Fruit fly (Drosophila melanogaster) whole organism, embryonic: ENCODE measurements around the gene CG10660.
A peak's percentile ranks its signal among the peaks of the same experiment; 100 is the strongest.

Experiments
- Aef1 ChIP-seq: fragments of 200-800 bp; sonication (Bioruptor generic); IDR thresholded peaks from 3 replicates; pipeline ENCODE4 v1.3.6; 2022; ENCODE audit warnings: missing biosample characterization, missing genetic modification characterization
- BEAF-32 ChIP-seq: fragments of 200-800 bp; sonication (Bioruptor generic); optimal IDR thresholded peaks from 3 replicates; lab custom pipeline; 2017; ENCODE audit warnings: missing biosample characterization, missing genetic modification characterization, mild to moderate bottlenecking, moderate library complexity, missing genetic modification reagents
- BtbVII ChIP-seq: fragments of 200-800 bp; sonication (Bioruptor generic); optimal IDR thresholded peaks from 3 replicates; lab custom pipeline; 2017; ENCODE audit warnings: missing biosample characterization, mild to moderate bottlenecking, missing genetic modification characterization
- CG10462 ChIP-seq: fragments of 200-800 bp; sonication (Bioruptor generic); optimal IDR thresholded peaks from 2 replicates; lab custom pipeline; 2016; ENCODE audit warnings: missing biosample characterization, missing genetic modification characterization
- CG11093 ChIP-seq: fragments of 200-800 bp; sonication (Bioruptor generic); IDR thresholded peaks from 3 replicates; pipeline ENCODE4 v1.3.6; 2022; ENCODE audit warnings: missing biosample characterization, missing genetic modification characterization
- CG1233 ChIP-seq: fragments of 200-800 bp; sonication (Bioruptor generic); optimal IDR thresholded peaks from 4 replicates; lab custom pipeline; 2018; ENCODE audit warnings: missing biosample characterization, mild to moderate bottlenecking, missing genetic modification characterization
- CG12659 ChIP-seq: fragments of 200-800 bp; sonication (Bioruptor generic); optimal IDR thresholded peaks from 3 replicates; lab custom pipeline; 2017; ENCODE audit warnings: mild to moderate bottlenecking, missing biosample characterization, missing genetic modification reagents, missing genetic modification characterization
- CG12769 ChIP-seq: fragments of 200-800 bp; sonication (Bioruptor generic); optimal IDR thresholded peaks from 2 replicates; lab custom pipeline; 2019; ENCODE audit warnings: missing biosample characterization, mild to moderate bottlenecking, missing genetic modification characterization, moderate library complexity
- CG15601 ChIP-seq: fragments of 200-800 bp; sonication (Bioruptor generic); optimal IDR thresholded peaks from 3 replicates; lab custom pipeline; 2019; ENCODE audit warnings: missing biosample characterization, mild to moderate bottlenecking, missing genetic modification characterization, moderate library complexity
- CG16863 ChIP-seq: fragments of 200-800 bp; sonication (Bioruptor generic); optimal IDR thresholded peaks from 3 replicates; lab custom pipeline; 2016; ENCODE audit warnings: missing biosample characterization, missing genetic modification characterization
- CG17328 ChIP-seq: fragments of 200-800 bp; sonication (Bioruptor generic); IDR thresholded peaks from 2 replicates; pipeline ENCODE4 v1.3.6; 2022; ENCODE audit warnings: missing biosample characterization, missing genetic modification characterization
- CG17359 ChIP-seq: fragments of 200-800 bp; sonication (Bioruptor generic); optimal IDR thresholded peaks from 3 replicates; lab custom pipeline; 2018; ENCODE audit warnings: missing biosample characterization, mild to moderate bottlenecking, missing genetic modification characterization, moderate library complexity
- CG17802 ChIP-seq: fragments of 200-800 bp; sonication (Bioruptor generic); optimal IDR thresholded peaks from 2 replicates; lab custom pipeline; 2018; ENCODE audit warnings: missing biosample characterization, mild to moderate bottlenecking, missing genetic modification characterization, moderate library complexity
- CG17829 ChIP-seq: fragments of 200-800 bp; optimal IDR thresholded peaks from 2 replicates; lab custom pipeline; 2019; ENCODE audit warnings: missing biosample characterization, mild to moderate bottlenecking, missing genetic modification characterization, moderate library complexity
- CG18262 ChIP-seq: fragments of 200-800 bp; optimal IDR thresholded peaks from 3 replicates; lab custom pipeline; 2019; ENCODE audit warnings: missing biosample characterization, mild to moderate bottlenecking, missing genetic modification characterization, moderate library complexity
- CG3281 ChIP-seq: fragments of 200-800 bp; sonication (Bioruptor generic); optimal IDR thresholded peaks from 3 replicates; lab custom pipeline; 2017; ENCODE audit warnings: missing biosample characterization, mild to moderate bottlenecking, missing genetic modification characterization
- CG4820 ChIP-seq: fragments of 200-800 bp; sonication (Bioruptor generic); optimal IDR thresholded peaks from 3 replicates; lab custom pipeline; 2016; ENCODE audit warnings: missing biosample characterization, missing genetic modification characterization
- CG5953 ChIP-seq: fragments of 200-800 bp; sonication (Bioruptor generic); IDR thresholded peaks from 2 replicates; pipeline ENCODE4 v1.3.6; 2022; ENCODE audit warnings: missing biosample characterization, missing genetic modification characterization
- CG6654 ChIP-seq: fragments of 200-800 bp; sonication (Bioruptor generic); optimal IDR thresholded peaks from 2 replicates; lab custom pipeline; 2017; ENCODE audit warnings: missing biosample characterization, mild to moderate bottlenecking, missing genetic modification characterization
- CG6854 ChIP-seq: fragments of 200-800 bp; sonication (Bioruptor generic); optimal IDR thresholded peaks from 3 replicates; lab custom pipeline; 2017; ENCODE audit warnings: missing biosample characterization, mild to moderate bottlenecking, missing genetic modification characterization
- CG7357 ChIP-seq: fragments of 200-800 bp; sonication (Bioruptor generic); IDR thresholded peaks from 3 replicates; pipeline ENCODE4 v1.3.6; 2022; ENCODE audit warnings: missing biosample characterization, missing genetic modification characterization
- CG7839 ChIP-seq: fragments of 200-800 bp; sonication (Bioruptor generic); optimal IDR thresholded peaks from 3 replicates; lab custom pipeline; 2018; ENCODE audit warnings: missing biosample characterization, mild to moderate bottlenecking, missing genetic modification characterization, moderate library complexity
- CG7928 ChIP-seq: fragments of 200-800 bp; sonication (Bioruptor generic); optimal IDR thresholded peaks from 2 replicates; lab custom pipeline; 2017; ENCODE audit warnings: missing biosample characterization, mild to moderate bottlenecking, missing genetic modification characterization
- CG9797 ChIP-seq: fragments of 200-800 bp; sonication (Bioruptor generic); optimal IDR thresholded peaks from 3 replicates; lab custom pipeline; 2018; ENCODE audit warnings: missing biosample characterization, mild to moderate bottlenecking, missing genetic modification characterization
- Camta ChIP-seq: fragments of 200-800 bp; sonication (Bioruptor generic); optimal IDR thresholded peaks from 2 replicates; lab custom pipeline; 2016; ENCODE audit warnings: missing biosample characterization, missing genetic modification characterization
- Chrac-16 ChIP-seq: fragments of 200-800 bp; sonication (Bioruptor generic); optimal IDR thresholded peaks from 3 replicates; lab custom pipeline; 2016; ENCODE audit warnings: missing biosample characterization, missing genetic modification characterization
- Dek ChIP-seq: fragments of 200-800 bp; sonication (Bioruptor generic); optimal IDR thresholded peaks from 3 replicates; lab custom pipeline; 2019; ENCODE audit warnings: missing biosample characterization, mild to moderate bottlenecking, missing genetic modification characterization, moderate library complexity
- Drgx ChIP-seq: fragments of 200-800 bp; sonication (Bioruptor generic); IDR thresholded peaks from 2 replicates; pipeline ENCODE4 v1.3.6; 2022; ENCODE audit warnings: missing biosample characterization, missing genetic modification characterization
- HmgD ChIP-seq: fragments of 200-800 bp; sonication (Bioruptor generic); optimal IDR thresholded peaks from 3 replicates; lab custom pipeline; 2016; ENCODE audit warnings: missing biosample characterization, missing genetic modification characterization
- Hmr ChIP-seq: fragments of 200-800 bp; sonication (Bioruptor generic); optimal IDR thresholded peaks from 3 replicates; lab custom pipeline; 2017; ENCODE audit warnings: mild to moderate bottlenecking, missing biosample characterization, missing genetic modification reagents, missing genetic modification characterization
- Kr ChIP-seq: fragments of 200-800 bp; sonication (Bioruptor generic); optimal IDR thresholded peaks from 2 replicates; lab custom pipeline; 2017; ENCODE audit warnings: missing biosample characterization, mild to moderate bottlenecking, missing genetic modification characterization
- Max ChIP-seq: fragments of 200-800 bp; sonication (Bioruptor generic); optimal IDR thresholded peaks from 2 replicates; lab custom pipeline; 2016; ENCODE audit warnings: missing biosample characterization, mild to moderate bottlenecking, missing genetic modification characterization
- Six4 ChIP-seq: fragments of 200-800 bp; sonication (Bioruptor generic); optimal IDR thresholded peaks from 2 replicates; lab custom pipeline; 2016; ENCODE audit warnings: missing biosample characterization, missing genetic modification characterization
- az2 ChIP-seq: fragments of 200-800 bp; sonication (Bioruptor generic); optimal IDR thresholded peaks from 3 replicates; lab custom pipeline; 2016; ENCODE audit warnings: missing biosample characterization, missing genetic modification characterization
- btn ChIP-seq: fragments of 200-800 bp; sonication (Bioruptor generic); optimal IDR thresholded peaks from 2 replicates; lab custom pipeline; 2016; ENCODE audit warnings: missing biosample characterization, missing genetic modification characterization
- caup ChIP-seq: fragments of 200-800 bp; sonication (Bioruptor generic); optimal IDR thresholded peaks from 3 replicates; lab custom pipeline; 2017; ENCODE audit warnings: missing biosample characterization, mild to moderate bottlenecking, missing genetic modification characterization, moderate library complexity; ENCODE audit not compliant: severe bottlenecking
- dati ChIP-seq: fragments of 200-800 bp; sonication (Bioruptor generic); IDR thresholded peaks from 2 replicates; pipeline ENCODE4 v1.3.6; 2022; ENCODE audit warnings: missing biosample characterization, missing genetic modification characterization
- dmrt11E ChIP-seq: fragments of 200-800 bp; sonication (Bioruptor generic); optimal IDR thresholded peaks from 3 replicates; lab custom pipeline; 2018; ENCODE audit warnings: missing biosample characterization, mild to moderate bottlenecking, missing genetic modification characterization, moderate library complexity
- fd3F ChIP-seq: fragments of 200-800 bp; sonication (Bioruptor generic); optimal IDR thresholded peaks from 2 replicates; lab custom pipeline; 2018; ENCODE audit warnings: missing biosample characterization, mild to moderate bottlenecking, missing genetic modification characterization, moderate library complexity
- ham ChIP-seq: fragments of 200-800 bp; sonication (Bioruptor generic); IDR thresholded peaks from 2 replicates; pipeline ENCODE4 v1.3.6; 2022; ENCODE audit warnings: missing biosample characterization, missing genetic modification characterization
- insv ChIP-seq, 2 experiments: fragments of 200-800 bp; sonication (Bioruptor generic); optimal IDR thresholded peaks; 3 replicates each; lab custom pipeline; 2016 to 2018; ENCODE audit warnings: missing biosample characterization in 2 of 2, missing genetic modification characterization in 2 of 2
- nerfin-1 ChIP-seq: fragments of 200-800 bp; sonication (Bioruptor generic); optimal IDR thresholded peaks from 3 replicates; lab custom pipeline; 2019; ENCODE audit warnings: missing biosample characterization, mild to moderate bottlenecking, missing genetic modification characterization, moderate library complexity
- pnt ChIP-seq: fragments of 200-800 bp; sonication (Bioruptor generic); optimal IDR thresholded peaks from 3 replicates; lab custom pipeline; 2016; ENCODE audit warnings: missing biosample characterization, missing genetic modification characterization
- rib ChIP-seq: fragments of 200-800 bp; sonication (Bioruptor generic); IDR thresholded peaks from 2 replicates; pipeline ENCODE4 v1.3.6; 2022; ENCODE audit warnings: missing biosample characterization, missing genetic modification characterization
- row ChIP-seq: fragments of 200-800 bp; sonication (Bioruptor generic); IDR thresholded peaks from 3 replicates; pipeline ENCODE4 v1.3.6; 2022; ENCODE audit warnings: missing biosample characterization, missing genetic modification characterization
- sens ChIP-seq: fragments of 200-800 bp; sonication (Bioruptor generic); peaks from one replicate; lab custom pipeline; 2016; ENCODE audit warnings: missing biosample characterization, missing genetic modification characterization
- stc ChIP-seq: fragments of 200-800 bp; sonication (Bioruptor generic); IDR thresholded peaks from 2 replicates; pipeline ENCODE4 v1.3.6; 2022; ENCODE audit warnings: missing biosample characterization, missing genetic modification characterization
- stwl ChIP-seq: fragments of 200-800 bp; sonication (Bioruptor generic); optimal IDR thresholded peaks from 3 replicates; lab custom pipeline; 2018; ENCODE audit warnings: missing biosample characterization, mild to moderate bottlenecking, missing genetic modification characterization, moderate library complexity
- tna ChIP-seq: fragments of 200-800 bp; sonication (Bioruptor generic); IDR thresholded peaks from 2 replicates; pipeline ENCODE4 v1.3.6; 2022; ENCODE audit warnings: missing biosample characterization, missing genetic modification characterization; ENCODE audit not compliant: partially characterized antibody

Gene CG10660

DNA sequence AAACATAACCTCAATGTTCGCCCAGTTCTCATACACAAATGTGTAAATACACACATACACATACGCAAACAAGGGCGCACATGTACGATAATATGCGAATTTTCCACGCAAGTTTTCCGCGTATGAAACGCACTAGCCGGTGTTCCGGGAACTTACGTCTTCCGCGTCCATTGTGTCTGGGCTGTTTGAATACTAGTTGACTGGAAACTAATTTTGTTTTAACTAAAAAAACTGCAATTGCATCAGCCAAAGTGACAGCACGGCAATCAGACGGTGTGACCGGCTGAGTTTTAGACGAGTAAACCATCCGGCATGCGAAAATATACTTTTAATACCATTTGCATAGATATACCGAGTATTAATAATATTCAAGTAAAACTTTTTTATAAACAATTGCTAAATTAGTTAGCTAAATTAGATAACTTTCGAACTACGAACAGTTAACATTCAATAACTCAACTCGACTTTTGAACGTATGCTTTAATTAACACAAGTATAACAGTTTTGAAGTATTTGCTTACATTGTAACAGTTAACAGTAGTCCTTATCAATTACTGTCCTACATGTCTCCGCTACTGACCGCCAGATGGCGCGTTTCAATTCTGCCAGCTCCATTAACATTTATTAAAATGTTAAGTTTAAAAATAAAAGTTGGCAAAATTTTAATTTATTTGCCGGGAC, 36.1 kb upstream of the CG10660 start, which contains the start of gene eIF2beta (continued):
- TF ChIP-seq Drgx (GFP tag; lab: Robert Waterston, UW): no peak
- TF ChIP-seq CG18262 (tag; lab: Kevin White, UChicago): peak; percentile 53
- TF ChIP-seq Chrac-16 (GFP tag; lab: Kevin White, UChicago): peak; percentile 28
- TF ChIP-seq Camta (GFP tag; lab: Kevin White, UChicago): peak; percentile 15
- TF ChIP-seq Dek (tag; lab: Kevin White, UChicago): no peak
- no peak for TF ChIP-seq CG12769 (tag; lab: Kevin White, UChicago)
- TF ChIP-seq CG12659 (GFP tag; lab: Kevin White, UChicago): peak; percentile 68
- no peak for TF ChIP-seq CG10462 (GFP tag; lab: Kevin White, UChicago)
- peak; percentile 16 for TF ChIP-seq caup (GFP tag; lab: Kevin White, UChicago)
- TF ChIP-seq Hmr (GFP tag; lab: Kevin White, UChicago): peak; percentile 32
- no peak for TF ChIP-seq CG7357
- TF ChIP-seq btn (GFP tag; lab: Kevin White, UChicago): no peak
- peak; percentile 51 for TF ChIP-seq BtbVII (GFP tag; lab: Kevin White, UChicago)
- TF ChIP-seq insv (GFP tag; optimal IDR thresholded peaks at IDR 0.05; lab: Kevin White, UChicago): peak in 1 of 2 experiments; percentile 26
- TF ChIP-seq nerfin-1: peak; percentile 33
- TF ChIP-seq sens (GFP tag; lab: Kevin White, UChicago): peak; percentile 92
- TF ChIP-seq CG17802 (tag; lab: Kevin White, UChicago): peak; percentile 26
- peak; percentile 30 for TF ChIP-seq CG6654 (GFP tag; lab: Kevin White, UChicago)
- no peak for TF ChIP-seq CG11093 (GFP tag; lab: Robert Waterston, UW)
- peak; percentile 51 for TF ChIP-seq Max (GFP tag; lab: Kevin White, UChicago)
- no peak for TF ChIP-seq Kr (GFP tag; lab: Kevin White, UChicago)
- no peak for TF ChIP-seq pnt
- no peak for TF ChIP-seq ham (GFP tag; lab: Robert Waterston, UW)
- TF ChIP-seq fd3F (GFP tag; lab: Kevin White, UChicago): no peak
- TF ChIP-seq CG17328 (GFP tag; lab: Robert Waterston, UW): 0 out of 2 replicates have a peak, but pooled peaks have one; percentile 22
- no peak for TF ChIP-seq CG7928 (GFP tag; lab: Kevin White, UChicago)
- TF ChIP-seq rib: 0 out of 2 replicates have a peak, but pooled peaks have one; percentile 25
- no peak for TF ChIP-seq Aef1 (GFP tag; lab: Robert Waterston, UW)
- TF ChIP-seq dmrt11E: peak; percentile 15
- no peak for TF ChIP-seq dati
- TF ChIP-seq az2 (GFP tag; lab: Kevin White, UChicago): peak; percentile 49
- peak; percentile 46 for TF ChIP-seq CG3281 (GFP tag; lab: Kevin White, UChicago)
- TF ChIP-seq CG5953 (GFP tag; lab: Robert Waterston, UW): no peak
- no peak for TF ChIP-seq HmgD
- peak; percentile 91 for TF ChIP-seq CG9797
- no peak for TF ChIP-seq row (GFP tag; lab: Robert Waterston, UW)
- peak; percentile 48 for TF ChIP-seq CG1233 (GFP tag; lab: Kevin White, UChicago)
- TF ChIP-seq CG17359 (tag; lab: Kevin White, UChicago): peak; percentile 45
- peak; percentile 20; the same call in 1 of the 2 replicates for TF ChIP-seq stc
- TF ChIP-seq stwl (tag; lab: Kevin White, UChicago): peak; percentile 46
- peak; percentile 52 for TF ChIP-seq CG15601
- TF ChIP-seq CG7839: peak; percentile 39
- peak; percentile 40 for TF ChIP-seq BEAF-32 (GFP tag; lab: Kevin White, UChicago)
- TF ChIP-seq CG16863 (GFP tag; lab: Kevin White, UChicago): peak; percentile 14
- TF ChIP-seq CG6854: peak; percentile 38
- TF ChIP-seq tna: no peak
- TF ChIP-seq CG17829 (tag; lab: Kevin White, UChicago): peak; percentile 23
- TF ChIP-seq Six4: no peak
- peak; percentile 19 for TF ChIP-seq CG4820 (GFP tag; lab: Kevin White, UChicago)
